Worm (Caenorhabditis elegans): ENCODE measurements around the gene C06A1.6.
A peak's percentile ranks its signal among the peaks of the same experiment; 100 is the strongest.

Gene C06A1.6

ce11 chrII:10555484-10556075 is 8.9 kb downstream of the C06A1.6 start (continued):
- TF ChIP-seq nhr-25 (tag; optimal IDR thresholded peaks at IDR 0.05; ENCODE audit: borderline replicate concordance, insufficient read depth), result peak; percentile 40
- peak; percentile 86 for TF ChIP-seq hlh-30 (tag; optimal IDR thresholded peaks at IDR 0.05; ENCODE audit: insufficient read depth)
- peak; percentile 7; the same call in 1 of the 2 replicates for TF ChIP-seq lin-1 (GFP tag; IDR thresholded peaks at IDR 0.05)
- no peak for TF ChIP-seq lin-39 (tag; optimal IDR thresholded peaks at IDR 0.05)
- TF ChIP-seq egl-27 (tag; optimal IDR thresholded peaks at IDR 0.05), result no peak
- peak; percentile 67 for TF ChIP-seq php-3 (GFP tag; IDR thresholded peaks at IDR 0.05)
- TF ChIP-seq ceh-32 (tag; optimal IDR thresholded peaks at IDR 0.05; ENCODE audit: poor library complexity), result no peak
- TF ChIP-seq ces-1 (GFP tag; optimal IDR thresholded peaks at IDR 0.05), result no peak
- peak; percentile 15 for TF ChIP-seq nhr-111 (GFP tag; optimal IDR thresholded peaks at IDR 0.05)
- peak; percentile 69 for TF ChIP-seq nhr-48 (tag; optimal IDR thresholded peaks at IDR 0.05)
- TF ChIP-seq mes-2 (tag; optimal IDR thresholded peaks at IDR 0.05; ENCODE audit: poor library complexity, severe bottlenecking), result peak; percentile 48
- peak; percentile 17 for TF ChIP-seq dpl-1 (GFP tag; optimal IDR thresholded peaks at IDR 0.05)
- TF ChIP-seq nhr-77 (tag; optimal IDR thresholded peaks at IDR 0.05), result peak; percentile 49
- no peak for TF ChIP-seq madf-5 (GFP tag; IDR thresholded peaks at IDR 0.05)
- peak; percentile 43 to 47 for TF ChIP-seq mdl-1 (tag; optimal IDR thresholded peaks at IDR 0.05)
- no peak for TF ChIP-seq aly-2 (tag; optimal IDR thresholded peaks at IDR 0.05)
- TF ChIP-seq daf-8 (GFP tag; IDR thresholded peaks at IDR 0.05), result no peak
- no peak for TF ChIP-seq Y48G9A.11 (GFP tag; IDR thresholded peaks at IDR 0.05)
- TF ChIP-seq vab-7 (GFP tag; IDR thresholded peaks at IDR 0.05), result 0 out of 2 replicates have a peak, but pooled peaks have one; percentile 23
- TF ChIP-seq mep-1 (tag; optimal IDR thresholded peaks at IDR 0.05), result peak; percentile 72
- peak; percentile 94 for TF ChIP-seq aha-1 (tag)
- TF ChIP-seq unc-62 (GFP tag; optimal IDR thresholded peaks at IDR 0.05 in 1 of 2), result peak in 1 of 2 experiments; percentile 95
- TF ChIP-seq unc-62 (tag; optimal IDR thresholded peaks at IDR 0.05), result no peak
- 0 out of 2 replicates have a peak, but pooled peaks have one; percentile 45 for TF ChIP-seq ctbp-1 (GFP tag; IDR thresholded peaks at IDR 0.05)
- TF ChIP-seq dmd-6 (GFP tag; IDR thresholded peaks at IDR 0.05), result peak; percentile 85
- TF ChIP-seq T26A8.4 (GFP tag; IDR thresholded peaks at IDR 0.05), result no peak

- TF ChIP-seq ZK546.5 (tag; optimal IDR thresholded peaks at IDR 0.05) (no peak), aha-1 (tag) (peak; percentile 87)
These were observed 9.5 kb downstream of the C06A1.6 start, which contains the start of gene mnk-1 for ce11 chrII:10554972-10555371. mnk-1 (minus strand) TSS chrII:10555044.

ce11 chrII:10554046-10554399 is 10.5 kb downstream of the C06A1.6 start:
- TF ChIP-seq hlh-30 (tag; optimal IDR thresholded peaks at IDR 0.05; ENCODE audit: insufficient read depth) (peak; percentile 41), ctbp-1 (GFP tag; IDR thresholded peaks at IDR 0.05) (0 out of 2 replicates have a peak, but pooled peaks have one; percentile 11), Y48G9A.11 (GFP tag; IDR thresholded peaks at IDR 0.05) (peak; percentile 35; the same call in 1 of the 2 replicates), ztf-7 (tag; optimal IDR thresholded peaks at IDR 0.05) (no peak), sdz-12 (GFP tag; optimal IDR thresholded peaks at IDR 0.05) (peak; percentile 70), ama-1 (optimal IDR thresholded peaks at IDR 0.05) (peak; percentile 38), set-16 (GFP tag; IDR thresholded peaks at IDR 0.05) (no peak), cey-2 (tag; optimal IDR thresholded peaks at IDR 0.05; ENCODE audit: borderline replicate concordance, insufficient read depth) (no peak), Y105C5A.15 (GFP tag; IDR thresholded peaks at IDR 0.05) (0 out of 2 replicates have a peak, but pooled peaks have one; percentile 54), tra-1 (GFP tag; IDR thresholded peaks at IDR 0.05) (0 out of 2 replicates have a peak, but pooled peaks have one; percentile 19), F44E2.7 (GFP tag; IDR thresholded peaks at IDR 0.05) (no peak), lin-15B (tag; optimal IDR thresholded peaks at IDR 0.05) (no peak), php-3 (GFP tag; IDR thresholded peaks at IDR 0.05) (no peak), nhr-25 (tag; optimal IDR thresholded peaks at IDR 0.05; ENCODE audit: borderline replicate concordance, insufficient read depth) (peak; percentile 21), nhr-41 (GFP tag; IDR thresholded peaks at IDR 0.05) (peak; percentile 8; the same call in 1 of the 2 replicates), saeg-2 (GFP tag; IDR thresholded peaks at IDR 0.05) (no peak), lir-3 (tag; optimal IDR thresholded peaks at IDR 0.05) (no peak), unc-62 (GFP tag; optimal IDR thresholded peaks at IDR 0.05 in 1 of 2) (peak in 1 of 2 experiments; percentile 92), unc-62 (tag; optimal IDR thresholded peaks at IDR 0.05) (no peak), daf-16 (GFP tag; optimal IDR thresholded peaks at IDR 0.05) (no peak), daf-16 (tag; optimal IDR thresholded peaks at IDR 0.05) (peak; percentile 19)
